Worm (Caenorhabditis elegans): ENCODE results near the gene lipl-5.

Gene lipl-5

ce11 chrV:360068-360467 lies 25.5 kb upstream of the lipl-5 start:
- TF ChIP-seq nhr-10 (tag; optimal IDR thresholded peaks at IDR 0.05) (no peak), aha-1 (tag) (peak; percentile 71)

DNA sequence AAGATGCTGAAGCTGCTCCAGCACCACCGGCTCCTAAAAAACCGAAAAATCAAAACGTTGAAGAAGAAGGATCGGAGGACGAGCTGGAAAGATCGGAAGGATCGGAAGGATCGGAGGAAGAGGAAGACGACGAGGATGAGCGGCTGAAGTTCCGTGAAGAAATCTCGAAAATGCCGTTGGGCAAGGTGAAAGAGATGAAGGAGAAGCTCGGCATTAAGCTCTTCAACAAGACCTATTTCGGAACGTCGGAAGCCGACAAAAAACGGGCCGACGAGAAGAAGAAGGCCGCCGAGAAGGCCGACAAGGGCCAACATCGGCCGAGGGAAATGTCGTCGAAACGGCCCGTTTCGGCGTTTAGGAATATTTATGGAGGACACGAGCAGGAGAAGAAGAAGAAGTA lies 24.3 kb upstream of the lipl-5 start:
- TF ChIP-seq set-16 (GFP tag; IDR thresholded peaks at IDR 0.05) (peak; percentile 53; the same call in 1 of the 2 replicates), zip-2 (tag; optimal IDR thresholded peaks at IDR 0.05) (no peak)

- no peak for TF ChIP-seq daf-19 (GFP tag; conservative IDR thresholded peaks at IDR 0.05)
- TF ChIP-seq hmg-1.1 (GFP tag; IDR thresholded peaks at IDR 0.05) = no peak
- no peak for TF ChIP-seq nhr-11 (tag; optimal IDR thresholded peaks at IDR 0.05)
- TF ChIP-seq zip-11 (GFP tag; IDR thresholded peaks at IDR 0.05) = no peak
- no peak for TF ChIP-seq dmd-8 (GFP tag; IDR thresholded peaks at IDR 0.05)
- TF ChIP-seq dmd-6 (GFP tag; IDR thresholded peaks at IDR 0.05) = no peak
- TF ChIP-seq ceh-62 (tag; optimal IDR thresholded peaks at IDR 0.05) = no peak
- no peak for TF ChIP-seq nhr-77 (tag; optimal IDR thresholded peaks at IDR 0.05)
- TF ChIP-seq fos-1 (tag; optimal IDR thresholded peaks at IDR 0.05) = no peak
- TF ChIP-seq F44E2.7 (GFP tag; IDR thresholded peaks at IDR 0.05) = no peak
- TF ChIP-seq spr-3 (GFP tag; optimal IDR thresholded peaks at IDR 0.05) = no peak
- TF ChIP-seq egl-27 (tag; optimal IDR thresholded peaks at IDR 0.05) = no peak
- no peak for TF ChIP-seq sdz-12 (GFP tag; optimal IDR thresholded peaks at IDR 0.05)
These were observed 20.9 kb upstream of the lipl-5 start, which contains the start of gene mltn-6 for ce11 chrV:364650-365049. TSS of gene mltn-6 (plus strand) at chrV:364950.

- TF ChIP-seq nhr-237 (tag; optimal IDR thresholded peaks at IDR 0.05) (no peak), lsy-2 (tag; optimal IDR thresholded peaks at IDR 0.05) (no peak), skn-1 (tag; optimal IDR thresholded peaks at IDR 0.05) (no peak), tag-97 (GFP tag; IDR thresholded peaks at IDR 0.05) (no peak), ama-1 (optimal IDR thresholded peaks at IDR 0.05) (no peak), snpc-4 (tag; optimal IDR thresholded peaks at IDR 0.05) (no peak), egl-27 (tag; optimal IDR thresholded peaks at IDR 0.05) (no peak), nhr-25 (tag; optimal IDR thresholded peaks at IDR 0.05; ENCODE audit: borderline replicate concordance, insufficient read depth) (no peak), lin-15B (tag; optimal IDR thresholded peaks at IDR 0.05) (no peak), set-16 (GFP tag; IDR thresholded peaks at IDR 0.05) (no peak), D1046.2 (GFP tag; IDR thresholded peaks at IDR 0.05) (no peak), lin-13 (GFP tag; optimal IDR thresholded peaks at IDR 0.05) (no peak), F26F4.8 (GFP tag; conservative IDR thresholded peaks at IDR 0.05) (no peak), mes-2 (tag; optimal IDR thresholded peaks at IDR 0.05; ENCODE audit: poor library complexity, severe bottlenecking) (no peak), cey-2 (tag; optimal IDR thresholded peaks at IDR 0.05; ENCODE audit: borderline replicate concordance, insufficient read depth) (no peak), daf-16 (GFP tag; optimal IDR thresholded peaks at IDR 0.05) (no peak), daf-16 (tag; optimal IDR thresholded peaks at IDR 0.05) (no peak), daf-19 (GFP tag; conservative IDR thresholded peaks at IDR 0.05) (no peak)
These were observed 15.5 kb upstream of the lipl-5 start, which contains the start of gene mltn-7 for ce11 chrV:370033-370432. TSS of gene mltn-7 (plus strand) at chrV:370333.

- TF ChIP-seq set-16 (GFP tag; IDR thresholded peaks at IDR 0.05) = peak; percentile 81
- TF ChIP-seq ces-1 (GFP tag; optimal IDR thresholded peaks at IDR 0.05) = no peak
- peak in 1 of 2 experiments; percentile 22 for TF ChIP-seq unc-62 (GFP tag; optimal IDR thresholded peaks at IDR 0.05 in 1 of 2)
- TF ChIP-seq unc-62 (tag; optimal IDR thresholded peaks at IDR 0.05) = no peak
These were observed 12.4 kb upstream of the lipl-5 start for ce11 chrV:373192-373591.
